Fruit fly (Drosophila melanogaster) whole organism, embryonic: ENCODE measurements around the gene fz3.

ENCODE experiments used
- CG10654 ChIP-seq: fragments of 200-800 bp; sonication (Bioruptor generic); optimal IDR thresholded peaks from 2 replicates; lab custom pipeline; 2016; ENCODE audit warnings: missing biosample characterization, missing genetic modification characterization
- CG11723 ChIP-seq: fragments of 200-800 bp; sonication (Bioruptor generic); optimal IDR thresholded peaks from 2 replicates; lab custom pipeline; 2017; ENCODE audit warnings: missing biosample characterization, mild to moderate bottlenecking, missing genetic modification characterization
- CG14860 ChIP-seq: fragments of 200-800 bp; sonication (Bioruptor generic); IDR thresholded peaks from 3 replicates; pipeline ENCODE4 v1.3.6; 2022; ENCODE audit warnings: missing biosample characterization, missing genetic modification characterization; ENCODE audit not compliant: partially characterized antibody
- CG7786 ChIP-seq: fragments of 200-800 bp; sonication (Bioruptor generic); optimal IDR thresholded peaks from 2 replicates; lab custom pipeline; 2016; ENCODE audit warnings: missing biosample characterization, missing genetic modification characterization
- Gug ChIP-seq: fragments of 200-800 bp; sonication (Bioruptor generic); IDR thresholded peaks from 4 replicates; pipeline ENCODE4 v1.3.6; 2022; ENCODE audit warnings: missing biosample characterization, missing genetic modification characterization
- MESR4 ChIP-seq: fragments of 200-800 bp; sonication (Bioruptor generic); optimal IDR thresholded peaks from 2 replicates; lab custom pipeline; 2018; ENCODE audit warnings: missing biosample characterization, mild to moderate bottlenecking, missing genetic modification characterization, moderate library complexity
- bigmax ChIP-seq: fragments of 200-800 bp; sonication (Bioruptor generic); optimal IDR thresholded peaks from 2 replicates; lab custom pipeline; 2018; ENCODE audit warnings: missing biosample characterization, mild to moderate bottlenecking, missing genetic modification characterization
- fru ChIP-seq: fragments of >200 bp; optimal IDR thresholded peaks from 2 replicates; lab custom pipeline; 2017
- her ChIP-seq: fragments of 200-800 bp; sonication (Bioruptor generic); optimal IDR thresholded peaks from 2 replicates; lab custom pipeline; 2016; ENCODE audit warnings: missing biosample characterization, missing genetic modification characterization
- tap ChIP-seq: fragments of 200-800 bp; optimal IDR thresholded peaks from 3 replicates; lab custom pipeline; 2019; ENCODE audit warnings: missing biosample characterization, mild to moderate bottlenecking, missing genetic modification characterization, moderate library complexity

- TF ChIP-seq MESR4 (no peak), CG10654 (GFP tag; lab: Kevin White, UChicago) (no peak), Gug (GFP tag; lab: Robert Waterston, UW) (no peak), CG14860 (GFP tag; lab: Robert Waterston, UW) (no peak), fru (lab: Kevin White, UChicago) (no peak), tap (no peak), her (GFP tag; lab: Kevin White, UChicago) (no peak), CG7786 (GFP tag; lab: Kevin White, UChicago) (no peak), CG11723 (GFP tag; lab: Kevin White, UChicago) (no peak), bigmax (no peak)
Measured at dm6 chrX:762047-762446, 7.7 kb upstream of the fz3 start.
